Fruit fly (Drosophila melanogaster) whole organism, larva: ENCODE measurements around the gene CG17118.

Experiments used
- noc ChIP-seq: fragments of 200-800 bp; sonication (Bioruptor generic); optimal IDR thresholded peaks from 3 replicates; lab custom pipeline; 2019; ENCODE audit warnings: missing biosample characterization, mild to moderate bottlenecking, missing genetic modification characterization, moderate library complexity

CG17118 gene

dm6 chr2L:10750915-10751612 is 21.0 kb downstream of the CG17118 start:
- no peak for TF ChIP-seq noc (tag; lab: Kevin White, UChicago)

dm6 chr2L:10751879-10752620 is 22.0 kb downstream of the CG17118 start:
- no peak for TF ChIP-seq noc (tag; lab: Kevin White, UChicago)

DNA sequence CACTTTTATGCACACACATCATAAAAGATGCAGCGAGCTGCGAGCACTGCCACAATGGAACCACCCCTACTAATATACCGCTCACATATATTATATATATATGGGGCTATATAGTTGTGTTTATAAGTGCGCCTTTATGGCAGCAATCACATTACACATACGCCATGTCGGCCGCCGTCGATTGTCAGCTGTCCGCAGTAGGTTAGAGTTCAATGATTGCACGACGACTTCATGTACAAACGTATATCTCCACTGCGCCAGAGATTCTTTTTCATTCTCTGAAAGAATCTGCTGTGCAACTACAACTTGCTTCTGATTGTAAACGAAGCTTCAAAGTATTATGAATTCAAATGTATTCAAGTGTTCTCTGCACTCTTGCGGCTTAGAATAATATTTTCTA is 22.6 kb downstream of the CG17118 start:
- no peak for TF ChIP-seq noc (tag; lab: Kevin White, UChicago)

dm6 chr2L:10753618-10754017 is 23.6 kb downstream of the CG17118 start:
- no peak for TF ChIP-seq noc (tag; lab: Kevin White, UChicago)

DNA sequence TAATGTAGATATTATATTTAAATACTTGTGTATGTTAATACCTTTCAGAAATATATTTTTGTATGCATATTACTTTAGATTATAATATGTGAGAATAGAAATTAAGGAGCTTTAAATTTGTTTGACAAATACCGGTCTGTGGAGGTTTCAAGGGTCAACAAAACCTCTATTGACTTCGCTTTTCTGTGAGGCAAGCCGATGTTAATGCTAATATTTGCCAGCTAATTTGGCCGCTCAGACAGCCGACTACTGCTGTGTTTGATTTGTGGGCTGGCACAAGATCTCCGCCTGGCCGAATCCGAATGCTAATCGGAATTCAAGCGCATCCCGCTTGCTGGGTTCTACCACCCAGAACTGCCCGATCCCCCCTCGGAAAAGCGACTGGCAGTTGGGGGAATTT is 24.5 kb downstream of the CG17118 start:
- TF ChIP-seq noc (tag; lab: Kevin White, UChicago): no peak

dm6 chr2L:10756049-10756448 is 26.0 kb downstream of the CG17118 start, which contains the start of gene CG17124:
Gene CG17124 (minus strand): TSS chr2L:10756325.
- no peak for TF ChIP-seq noc (tag; lab: Kevin White, UChicago)

DNA sequence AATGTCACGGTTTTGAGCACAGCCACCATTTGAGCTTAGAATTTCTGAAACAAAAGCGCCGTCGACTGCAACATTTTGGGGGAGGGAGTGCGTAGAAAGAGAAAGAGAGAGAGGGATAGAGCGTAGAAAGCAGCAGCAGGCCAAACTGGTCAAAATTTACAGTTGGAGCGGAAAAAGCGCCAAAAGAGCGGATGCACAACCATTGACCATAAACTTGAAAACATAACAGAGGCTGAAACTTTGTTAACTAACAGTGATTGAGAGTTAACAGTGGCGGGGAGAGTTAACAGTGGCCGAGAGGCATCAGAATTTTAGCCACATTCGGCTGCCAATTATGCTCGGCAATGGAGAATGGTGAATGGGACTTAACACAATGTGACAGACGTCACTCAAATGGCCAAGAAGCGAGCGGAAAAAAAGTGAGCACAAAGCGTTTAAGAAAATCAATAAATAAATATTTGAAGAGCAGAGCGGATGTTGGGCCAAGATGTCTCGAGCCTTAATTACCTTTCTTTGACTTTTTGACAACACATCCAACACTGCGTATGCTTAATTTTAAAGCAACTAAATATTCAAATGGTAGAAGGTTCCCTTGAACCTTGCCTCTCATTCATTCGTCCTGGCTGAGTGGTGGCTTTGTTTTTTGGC is 27.1 kb downstream of the CG17118 start:
- TF ChIP-seq noc (tag; lab: Kevin White, UChicago): no peak

dm6 chr2L:10759624-10760023 is 29.6 kb downstream of the CG17118 start:
- TF ChIP-seq noc (tag; lab: Kevin White, UChicago): no peak

- no peak for TF ChIP-seq noc (tag; lab: Kevin White, UChicago)
Observed at dm6 chr2L:10760422-10761166, 30.5 kb downstream of the CG17118 start, which contains the start of gene CG6495. Gene CG6495 (plus strand): TSS chr2L:10761116.

DNA sequence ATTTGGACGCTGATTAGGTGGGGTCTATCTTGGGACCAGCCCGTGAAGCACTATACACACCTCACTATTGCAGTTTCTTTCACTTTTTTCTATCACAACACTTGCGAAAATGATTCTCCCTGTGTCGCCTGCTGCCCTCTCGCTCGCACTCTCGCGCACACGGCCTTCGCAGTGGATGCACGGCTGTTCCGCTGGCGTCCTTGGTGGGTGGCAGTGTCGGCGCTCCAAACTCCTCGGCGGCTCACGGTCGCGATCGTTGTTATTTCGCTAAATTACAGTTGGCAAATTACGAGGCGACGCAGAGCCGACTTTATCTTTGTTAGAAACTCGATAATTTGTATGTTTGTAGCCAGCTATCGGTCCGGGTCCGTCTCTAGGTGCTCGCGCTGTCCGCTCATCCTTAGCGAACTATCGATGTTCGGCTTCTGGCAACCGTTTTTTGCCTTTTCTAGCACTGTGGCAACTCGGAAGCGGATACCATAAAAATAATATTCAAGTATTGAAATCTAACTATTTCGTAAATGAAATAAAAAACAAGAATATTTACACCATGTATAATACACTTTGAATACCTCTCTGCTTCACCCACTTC is 37.6 kb downstream of the CG17118 start, which contains the start of gene Ubc2:
Ubc2 (minus strand) TSS at position 410 of the 592 bp plus-strand sequence.
- no peak for TF ChIP-seq noc (tag; lab: Kevin White, UChicago)

dm6 chr2L:10769708-10770107 is 39.7 kb downstream of the CG17118 start, which contains the start of gene CG6724:
Gene CG6724 (minus strand): TSS chr2L:10769952.
- no peak for TF ChIP-seq noc (tag; lab: Kevin White, UChicago)

- no peak for TF ChIP-seq noc (tag; lab: Kevin White, UChicago)
Observed at dm6 chr2L:10770568-10770967, 40.5 kb downstream of the CG17118 start, which contains the start of gene CG17127. Gene CG17127 (plus strand): TSS chr2L:10770868.

dm6 chr2L:10774041-10774440 is 44.0 kb downstream of the CG17118 start:
- TF ChIP-seq noc (tag; lab: Kevin White, UChicago): no peak
